Fruit fly (Drosophila melanogaster): Measurements from ENCODE around the gene CG14710.

dm6 chr3R:11581340-11582252, 38.3 kb upstream of the CG14710 start, which contains the start of gene wkd:
- TF ChIP-seq CG1024 (GFP tag; IDR thresholded peaks at IDR 0.05) (no peak), CG7372 (GFP tag; IDR thresholded peaks at IDR 0.05) (no peak), Nf-YA (GFP tag; IDR thresholded peaks at IDR 0.05) (no peak), cad (GFP tag; optimal IDR thresholded peaks at IDR 0.05) (no peak), CG30020 (tag; optimal IDR thresholded peaks at IDR 0.05) (no peak), CG16815 (GFP tag; optimal IDR thresholded peaks at IDR 0.05) (no peak), Bgb (GFP tag; IDR thresholded peaks at IDR 0.05; ENCODE audit: partially characterized antibody) (peak; percentile 92), zen2 (GFP tag; IDR thresholded peaks at IDR 0.05; ENCODE audit: partially characterized antibody) (peak; percentile 72)
